Worm (Caenorhabditis elegans) whole organism, dauer: ENCODE measurements around the gene srbc-10.
"Not testable (repeated sequence)": the region's sequence is repeated elsewhere in the genome, so short reads cannot be mapped to it uniquely, and the experiment has no call there.

ENCODE experiments used
- unc-62 ChIP-seq: sonication (generic microtip); optimal IDR thresholded peaks from 2 replicates; lab custom pipeline; 2017; ENCODE audit warnings: missing biosample characterization, missing genetic modification reagents, missing genetic modification characterization

The srbc-10 gene

DNA sequence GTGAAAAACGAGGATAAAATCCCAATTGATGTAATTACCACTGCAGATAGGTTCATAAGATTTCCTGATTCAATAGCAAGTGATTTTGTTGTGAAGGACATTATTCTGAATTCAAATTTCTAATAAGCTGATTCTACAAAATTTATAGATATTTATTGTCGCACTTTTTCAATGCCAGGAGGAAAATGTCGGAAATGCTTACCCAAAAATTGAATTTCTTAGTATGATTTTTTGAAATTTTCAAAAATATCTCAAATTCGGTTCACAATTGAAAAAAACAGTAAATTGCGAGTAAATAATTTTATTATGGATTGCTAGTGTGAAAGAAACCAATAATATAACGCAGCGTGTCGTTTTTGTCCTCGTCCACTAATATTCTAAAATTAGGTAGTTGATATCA, at the start of gene srbc-10:
Gene srbc-10 (minus strand): TSS at position 101 of the 400 bp plus-strand sequence.
- no peak for TF ChIP-seq unc-62 (GFP tag; lab: Kevin White, UChicago)

DNA sequence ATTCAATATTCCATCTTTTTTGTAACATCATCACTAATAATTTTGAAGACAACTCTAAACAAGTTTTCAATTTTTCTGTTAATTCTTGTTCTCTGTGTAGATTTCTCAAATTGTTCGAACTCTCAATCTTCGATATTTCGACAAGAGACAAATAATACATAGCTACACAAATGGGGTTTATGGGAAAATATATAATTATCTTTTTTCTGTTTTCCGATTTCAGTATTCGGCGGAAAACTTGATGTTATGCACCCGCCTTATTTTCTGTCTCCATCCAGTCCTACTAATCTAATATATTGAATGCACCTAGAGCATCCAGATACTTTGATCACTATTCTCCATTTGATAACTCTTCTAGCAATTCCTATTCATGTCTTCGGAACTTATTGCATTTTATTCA, 46.2 kb upstream of the srbc-10 start, which contains the start of gene srh-268:
Gene srh-268 (plus strand): TSS at position 301 of the 400 bp plus-strand sequence.
- no peak for TF ChIP-seq unc-62 (GFP tag; lab: Kevin White, UChicago)

DNA sequence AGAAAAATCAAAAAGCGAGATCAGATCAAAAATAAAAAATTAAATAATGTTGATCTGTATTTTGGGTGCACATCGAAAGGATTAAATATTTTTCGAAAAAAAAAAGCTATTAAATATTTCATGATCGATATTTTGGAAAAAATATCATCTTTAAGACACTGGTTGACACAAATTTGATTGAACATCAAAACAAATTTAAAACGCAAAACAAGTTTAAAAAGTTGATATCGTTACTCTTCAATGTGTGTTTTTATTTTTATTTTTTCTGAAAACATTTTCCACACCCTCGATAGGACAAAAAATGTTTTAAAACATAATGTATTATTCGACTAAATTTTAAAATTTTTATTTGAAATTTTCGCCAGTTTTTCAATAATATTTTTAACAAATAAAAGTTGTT, 45.2 kb upstream of the srbc-10 start, which contains the start of gene C54F6.12:
Gene C54F6.12 (minus strand): TSS at position 101 of the 400 bp plus-strand sequence.
- TF ChIP-seq unc-62 (GFP tag; lab: Kevin White, UChicago) = no peak

DNA sequence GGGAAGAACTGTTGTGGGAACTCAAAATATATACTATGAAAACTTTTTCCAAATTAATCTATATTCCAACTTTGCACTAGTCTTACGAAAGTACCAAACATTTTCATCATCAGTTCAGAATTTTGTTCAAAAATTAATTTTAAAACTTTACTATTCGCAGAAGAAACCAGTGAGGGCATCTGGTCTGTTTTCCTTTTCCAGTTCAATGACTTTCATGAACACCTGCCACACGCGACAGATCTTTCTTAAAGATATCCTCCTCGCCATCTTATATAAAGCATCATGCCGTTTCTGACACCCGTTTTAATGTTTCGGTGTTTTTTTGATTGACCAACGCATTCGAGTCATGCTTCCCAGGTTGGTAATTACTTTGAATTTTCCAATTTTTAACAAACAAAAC, 40.1 kb upstream of the srbc-10 start, which contains the start of gene C54F6.3:
Gene C54F6.3 (plus strand): TSS at position 301 of the 400 bp plus-strand sequence.
- TF ChIP-seq unc-62 (GFP tag; lab: Kevin White, UChicago) = no peak

DNA sequence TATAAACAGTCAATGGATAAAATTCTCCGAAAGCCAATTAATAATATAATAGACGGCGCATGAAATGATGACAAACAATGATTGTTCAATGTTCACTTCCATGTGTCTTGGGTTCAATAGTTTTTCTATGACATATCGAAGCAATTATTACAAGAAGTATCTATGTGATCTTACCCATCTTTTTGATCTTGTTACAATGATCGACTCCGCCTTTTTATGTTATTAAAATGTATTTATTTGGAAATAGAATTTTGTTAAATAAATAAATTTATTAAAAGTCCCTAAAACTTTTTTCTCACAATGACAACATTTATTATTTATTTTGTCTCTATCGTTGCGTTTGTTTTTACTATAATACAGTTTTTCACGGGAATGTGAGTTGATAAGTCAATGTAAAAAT, 37.0 kb upstream of the srbc-10 start, which contains the start of gene swt-2:
Gene swt-2 (plus strand): TSS at position 301 of the 400 bp plus-strand sequence.
- no peak for TF ChIP-seq unc-62 (GFP tag; lab: Kevin White, UChicago)

DNA sequence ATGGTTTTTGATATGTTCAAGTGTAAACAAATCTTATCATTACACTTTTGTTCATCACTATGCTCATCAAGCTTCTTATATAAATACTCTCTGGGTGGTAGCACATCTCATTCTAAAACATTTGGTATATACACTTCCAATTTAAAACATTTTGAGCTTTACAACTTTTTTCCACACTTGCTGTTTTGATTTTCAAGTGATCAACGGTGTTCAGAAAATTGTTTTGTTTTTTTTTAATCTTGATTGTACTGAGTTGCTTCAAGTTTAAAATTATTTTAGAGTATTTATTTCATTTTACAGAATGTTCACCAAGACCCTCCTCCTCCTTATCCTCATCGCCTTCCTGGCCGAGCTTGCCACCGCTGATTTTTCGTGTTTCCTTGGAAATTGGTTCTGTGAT, 36.0 kb upstream of the srbc-10 start, which contains the start of gene C54F6.5:
Gene C54F6.5 (plus strand): TSS at position 301 of the 400 bp plus-strand sequence.
- TF ChIP-seq unc-62 (GFP tag; lab: Kevin White, UChicago) = no peak

DNA sequence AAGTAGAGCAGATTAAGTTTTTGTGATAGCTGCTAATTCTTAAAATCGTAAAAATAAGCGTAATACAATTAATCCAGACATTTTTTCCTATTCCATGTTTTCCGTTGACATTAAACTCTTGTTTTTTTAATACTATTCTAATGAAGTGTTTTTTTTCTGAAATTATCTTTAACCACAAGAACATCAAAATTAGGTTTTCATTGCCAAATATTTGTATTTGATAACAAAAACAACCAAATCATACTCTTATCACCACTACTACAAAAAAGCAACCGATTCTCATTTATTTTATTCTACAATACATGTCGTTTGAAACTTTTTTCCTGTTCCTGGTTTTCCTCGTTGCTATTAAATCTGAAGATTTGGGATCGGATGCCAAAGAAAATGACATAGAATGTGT, 34.3 kb upstream of the srbc-10 start, which contains the start of gene C54F6.17:
Gene C54F6.17 (plus strand): TSS at position 301 of the 400 bp plus-strand sequence.
- no peak for TF ChIP-seq unc-62 (GFP tag; lab: Kevin White, UChicago)

DNA sequence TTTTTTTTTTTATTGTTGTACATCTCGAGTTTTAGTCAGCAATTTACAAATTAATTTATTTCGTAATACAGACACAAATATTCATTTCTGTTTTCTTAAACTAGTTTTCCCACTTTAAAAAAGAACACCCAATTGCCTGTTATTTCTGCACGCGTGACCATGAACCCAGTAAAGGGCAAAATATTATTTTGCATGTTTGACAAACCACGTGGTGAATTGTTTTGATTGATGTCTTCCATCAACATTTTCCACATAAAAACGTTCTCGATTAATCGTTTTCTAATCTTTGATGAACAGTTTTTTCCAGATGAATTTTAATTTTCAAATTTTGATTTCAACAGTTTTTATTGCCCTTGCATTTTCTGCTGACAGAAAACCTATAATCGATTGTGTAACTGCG, 32.9 kb upstream of the srbc-10 start, which contains the start of gene C54F6.18:
Gene C54F6.18 (plus strand): TSS at position 301 of the 400 bp plus-strand sequence.
- TF ChIP-seq unc-62 (GFP tag; lab: Kevin White, UChicago) = no peak

DNA sequence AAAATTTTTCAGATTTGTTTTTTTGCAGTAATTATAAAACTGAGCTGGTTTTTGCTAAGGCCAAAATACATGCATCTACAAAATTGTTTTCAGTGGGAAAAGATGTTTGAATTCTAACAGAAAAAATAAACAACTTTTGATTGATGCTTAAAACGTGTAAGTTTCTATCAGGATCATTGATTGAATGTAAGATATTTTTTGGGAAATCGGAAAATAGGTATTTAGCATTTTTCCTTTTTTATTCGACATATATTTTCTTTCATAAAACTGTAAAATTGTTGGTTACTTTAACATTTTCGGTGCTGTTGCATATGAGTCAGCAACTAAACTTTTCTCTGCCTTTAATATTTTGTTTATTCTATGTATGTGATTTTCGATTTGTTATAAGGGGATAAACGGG, 31.6 kb upstream of the srbc-10 start, which contains the start of gene C54F6.20:
Gene C54F6.20 (plus strand): TSS at position 301 of the 400 bp plus-strand sequence.
- no peak for TF ChIP-seq unc-62 (GFP tag; lab: Kevin White, UChicago)

DNA sequence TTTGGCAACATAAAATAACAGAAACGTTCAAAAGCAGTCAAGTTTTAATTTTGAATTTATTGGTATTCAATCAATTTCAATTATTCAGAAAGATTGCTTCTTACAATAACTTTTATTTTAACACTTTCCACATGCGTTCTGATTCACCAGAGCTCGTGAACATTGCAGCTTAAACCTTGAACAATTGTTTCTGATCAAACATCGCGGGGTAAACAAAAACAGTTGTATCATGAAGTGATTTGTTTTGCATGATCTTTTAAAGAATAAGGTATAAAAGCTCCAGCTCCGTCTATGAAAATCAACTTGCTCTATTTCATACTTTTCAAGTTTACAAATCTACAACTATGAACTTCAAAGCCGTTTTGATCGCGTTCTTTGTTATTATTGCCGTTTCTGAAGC, 30.6 kb upstream of the srbc-10 start, which contains the start of gene C54F6.6:
Gene C54F6.6 (plus strand): TSS at position 301 of the 400 bp plus-strand sequence.
- no peak for TF ChIP-seq unc-62 (GFP tag; lab: Kevin White, UChicago)

DNA sequence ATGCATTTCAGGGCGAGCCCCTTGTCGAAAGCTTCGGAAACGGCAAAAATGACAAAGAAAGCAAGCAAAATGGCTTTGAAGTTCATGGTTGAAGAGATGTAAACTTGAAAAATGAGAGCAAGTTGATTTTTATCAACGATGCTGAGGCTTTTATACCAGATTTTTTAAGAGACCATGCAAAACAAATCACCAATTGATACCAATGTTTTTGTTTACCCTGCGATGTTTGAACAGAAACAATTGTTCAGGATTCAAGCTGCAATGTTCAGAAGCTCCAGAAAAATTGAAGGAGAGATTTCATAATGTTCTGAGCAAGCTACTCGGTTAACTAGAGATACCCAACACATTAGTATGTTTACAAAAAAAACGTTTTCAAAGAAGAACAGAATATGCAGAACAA, 29.5 kb upstream of the srbc-10 start, which contains the start of gene C54F6.15:
Gene C54F6.15 (minus strand): TSS at position 101 of the 400 bp plus-strand sequence.
- no peak for TF ChIP-seq unc-62 (GFP tag; lab: Kevin White, UChicago)

DNA sequence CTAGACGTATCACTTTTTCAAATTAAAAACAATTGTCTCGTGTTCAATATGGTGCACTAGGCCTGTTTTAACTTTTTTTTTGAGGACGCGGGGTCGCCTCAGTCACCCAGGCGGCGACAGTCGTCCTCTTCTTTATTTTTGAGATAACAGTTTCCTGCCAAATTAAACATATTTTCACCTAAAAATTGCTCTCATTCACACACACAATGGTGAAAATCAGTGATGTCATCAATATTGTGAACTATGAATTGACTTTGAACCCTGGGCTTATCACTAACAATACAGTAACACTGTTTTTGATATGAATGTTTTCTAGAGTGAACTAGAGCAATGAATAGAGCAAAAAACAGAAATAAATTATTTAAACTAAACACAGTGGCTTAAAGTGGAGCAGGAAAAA, 28.5 kb upstream of the srbc-10 start:
- no peak for TF ChIP-seq unc-62 (GFP tag; lab: Kevin White, UChicago)

DNA sequence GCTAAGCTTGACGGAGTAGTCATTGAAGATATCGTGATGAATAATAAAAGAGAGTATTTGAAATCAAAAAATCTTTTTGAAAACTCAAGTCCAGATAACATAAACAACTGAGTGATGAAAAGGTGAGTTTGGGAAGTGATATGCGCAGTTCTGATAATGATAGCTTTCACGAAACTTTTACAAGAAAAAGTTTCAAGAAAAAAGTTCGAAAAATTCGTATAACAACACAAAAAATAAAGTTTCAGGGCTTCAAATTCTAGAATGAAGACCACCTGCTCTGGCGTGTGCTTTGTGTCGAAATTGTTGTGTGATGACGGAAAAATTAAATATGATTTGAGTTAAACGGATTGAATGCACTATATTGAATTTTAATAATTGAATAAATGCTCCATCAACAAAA, 27.3 kb upstream of the srbc-10 start, which contains the start of gene srb-19:
Gene srb-19 (minus strand): TSS at position 101 of the 400 bp plus-strand sequence.
- TF ChIP-seq unc-62 (GFP tag; lab: Kevin White, UChicago) = no peak

DNA sequence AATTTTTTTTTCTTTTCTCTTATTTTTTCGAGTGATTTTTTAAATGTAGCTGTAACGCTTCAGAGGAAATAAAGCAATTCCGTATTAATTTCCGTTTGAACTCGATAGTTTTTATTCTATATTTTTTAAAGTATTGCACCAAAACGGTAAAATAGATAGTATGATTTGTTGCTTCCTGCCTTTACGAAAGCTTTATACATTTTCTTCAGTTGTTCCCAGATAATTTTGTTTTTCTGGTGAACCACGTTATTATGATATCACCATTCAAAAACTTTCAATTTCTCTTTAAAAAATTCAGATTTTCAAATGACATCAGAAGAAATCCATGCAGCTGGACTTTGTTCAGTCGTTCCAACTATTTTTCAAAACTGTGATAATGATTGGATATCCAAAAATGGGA, 22.1 kb upstream of the srbc-10 start, which contains the start of gene srb-18:
Gene srb-18 (plus strand): TSS at position 301 of the 400 bp plus-strand sequence.
- TF ChIP-seq unc-62 (GFP tag; lab: Kevin White, UChicago) = no peak

DNA sequence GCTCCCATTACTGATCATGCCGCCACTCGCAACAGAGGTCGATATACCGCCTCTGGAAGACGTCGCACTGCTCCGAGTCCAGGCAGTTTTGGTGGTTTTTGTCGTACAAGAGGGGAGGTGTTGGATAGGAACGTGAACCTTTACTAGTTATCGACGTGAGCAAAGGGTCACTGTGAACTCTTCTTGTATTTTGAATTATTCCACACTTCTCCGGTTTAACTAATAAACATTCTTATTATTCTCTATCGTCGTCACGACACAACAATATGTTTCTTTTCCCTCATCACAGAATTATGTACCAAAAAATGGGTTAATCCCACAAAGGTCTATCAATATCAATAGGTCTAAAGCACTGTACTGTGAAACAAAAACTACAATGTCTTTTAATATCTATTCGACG, 18.6 kb upstream of the srbc-10 start, which contains the start of gene nhr-171:
Gene nhr-171 (plus strand): TSS at position 301 of the 400 bp plus-strand sequence.
- not testable (repeated sequence) for TF ChIP-seq unc-62 (GFP tag; lab: Kevin White, UChicago)

DNA sequence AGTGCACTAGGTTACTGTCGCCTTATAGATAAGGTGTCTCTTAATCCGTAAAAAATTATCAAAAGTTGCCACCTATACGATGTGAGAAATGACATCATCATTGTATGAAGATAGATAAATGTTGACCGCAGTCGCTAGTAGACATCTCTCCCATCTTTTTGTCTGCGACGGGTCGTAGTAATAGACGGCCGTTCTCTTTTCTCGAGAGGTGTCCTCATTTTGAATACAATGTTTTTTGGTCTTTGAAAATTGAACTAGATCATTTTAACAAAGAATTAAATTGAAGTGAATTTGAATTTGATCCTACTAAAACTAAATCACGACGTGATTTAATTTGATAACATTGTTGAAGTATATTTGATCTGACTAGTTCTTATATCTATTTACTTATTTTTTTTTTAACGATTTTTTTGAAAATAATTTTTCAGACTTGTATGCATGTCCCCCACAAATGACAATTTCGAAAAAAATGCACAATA, 15.8 kb upstream of the srbc-10 start, which contains the start of the genes str-31 and nhr-172:
Gene str-31 (minus strand): TSS at position 101 of the 479 bp plus-strand sequence.
Gene nhr-172 (plus strand): TSS at position 429 of the 479 bp plus-strand sequence.
- no peak for TF ChIP-seq unc-62 (GFP tag; lab: Kevin White, UChicago)
